Worm (Caenorhabditis elegans) whole organism, late embryonic: ENCODE results near the gene oac-42.

Experiments
- C08G9.2 ChIP-seq: sonication (generic microtip); optimal IDR thresholded peaks from 2 replicates; lab custom pipeline; 2016; ENCODE audit warnings: mild to moderate bottlenecking, missing genetic modification characterization, moderate library complexity, missing compliant biosample characterization
- fax-1 ChIP-seq: sonication (generic microtip); optimal IDR thresholded peaks from 2 replicates; lab custom pipeline; 2016; ENCODE audit warnings: missing genotype, missing genetic modification characterization, missing compliant biosample characterization
- nfya-1 ChIP-seq: sonication (generic microtip); optimal IDR thresholded peaks from 2 replicates; lab custom pipeline; 2017; ENCODE audit warnings: missing genetic modification characterization, mild to moderate bottlenecking, missing compliant biosample characterization, antibody characterized with exemption, moderate library complexity
- rnt-1 ChIP-seq: sonication (generic microtip); optimal IDR thresholded peaks from 2 replicates; lab custom pipeline; 2016; ENCODE audit warnings: missing genetic modification characterization, missing compliant biosample characterization

DNA sequence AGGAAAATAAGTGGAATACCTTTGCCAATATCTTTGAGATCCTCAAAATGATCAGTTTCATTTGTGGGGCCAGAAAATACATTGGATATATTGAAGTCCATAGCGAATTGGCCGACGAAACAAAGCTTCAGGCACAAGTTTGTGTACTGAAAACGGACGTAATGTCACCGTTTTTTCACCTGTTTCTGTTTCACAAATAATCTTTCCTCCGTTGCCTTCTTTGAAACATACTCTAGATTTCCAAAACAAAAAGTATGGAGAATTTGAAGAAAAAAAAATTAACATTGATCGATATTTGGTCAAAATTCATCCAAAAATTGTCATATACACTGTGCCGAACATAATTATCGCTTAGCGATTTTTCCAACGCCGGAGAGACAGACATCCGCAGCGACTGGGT lies 22.0 kb downstream of the oac-42 start, which contains the start of gene srz-12:
- no peak for TF ChIP-seq nfya-1 (tag; lab: Kevin White, UChicago)
- no peak for TF ChIP-seq rnt-1 (tag; lab: Kevin White, UChicago)
- TF ChIP-seq fax-1 (tag; lab: Kevin White, UChicago), result no peak
- no peak for TF ChIP-seq C08G9.2
